Worm (Caenorhabditis elegans) whole organism, L2 larva: ENCODE measurements around the gene nhr-122.
A peak's percentile ranks its signal among the peaks of the same experiment; 100 is the strongest.

ENCODE experiments used
- C34F6.9 ChIP-seq: fragments of 150-350 bp; optimal IDR thresholded peaks from 2 replicates; lab custom pipeline; 2014; ENCODE audit warnings: missing biosample characterization, missing genetic modification characterization
- F13H6.1 ChIP-seq: sonication (generic microtip); optimal IDR thresholded peaks from 2 replicates; lab custom pipeline; 2016; ENCODE audit warnings: missing genetic modification characterization, missing compliant biosample characterization
- R02D3.7 ChIP-seq: fragments of 150-350 bp; optimal IDR thresholded peaks from 2 replicates; lab custom pipeline; 2014; ENCODE audit warnings: missing biosample characterization, missing genetic modification characterization
- Y55F3AM.14 ChIP-seq: fragments of 200-800 bp; sonication (Bioruptor generic); optimal IDR thresholded peaks from 2 replicates; lab custom pipeline; 2018; ENCODE audit warnings: mild to moderate bottlenecking, missing genetic modification characterization, missing compliant biosample characterization
- alr-1 ChIP-seq: fragments of 150-350 bp; optimal IDR thresholded peaks from 2 replicates; lab custom pipeline; 2014; ENCODE audit warnings: missing biosample characterization, missing genetic modification characterization
- aly-2 ChIP-seq: fragments of 150-350 bp; optimal IDR thresholded peaks from 2 replicates; lab custom pipeline; 2014; ENCODE audit warnings: missing biosample characterization, missing genetic modification characterization
- ama-1 ChIP-seq: fragments of 150-350 bp; optimal IDR thresholded peaks from 2 replicates; lab custom pipeline; 2018; ENCODE audit warnings: inconsistent platforms
- blmp-1 ChIP-seq: sonication (generic microtip); optimal IDR thresholded peaks from 2 replicates; lab custom pipeline; 2017; ENCODE audit warnings: missing genetic modification characterization, mild to moderate bottlenecking, missing compliant biosample characterization, antibody characterized with exemption, moderate library complexity; ENCODE audit not compliant: insufficient read depth
- ceh-16 ChIP-seq: fragments of 150-350 bp; optimal IDR thresholded peaks from 2 replicates; lab custom pipeline; 2014; ENCODE audit warnings: missing biosample characterization, missing genetic modification characterization
- ceh-82 ChIP-seq: fragments of 150-350 bp; optimal IDR thresholded peaks from 2 replicates; lab custom pipeline; 2014; ENCODE audit warnings: missing biosample characterization, missing genetic modification characterization
- crh-2 ChIP-seq: sonication (generic microtip); optimal IDR thresholded peaks from 2 replicates; lab custom pipeline; 2017; ENCODE audit warnings: missing biosample characterization, missing genetic modification characterization
- dmd-4 ChIP-seq: sonication (generic microtip); optimal IDR thresholded peaks from 2 replicates; lab custom pipeline; 2017; ENCODE audit warnings: missing biosample characterization, missing genetic modification characterization
- egl-27 ChIP-seq: sonication (generic microtip); optimal IDR thresholded peaks from 3 replicates; lab custom pipeline; 2017; ENCODE audit warnings: missing biosample characterization, missing genetic modification reagents, missing genetic modification characterization
- elt-1 ChIP-seq: fragments of 150-350 bp; optimal IDR thresholded peaks from 2 replicates; lab custom pipeline; 2014; ENCODE audit warnings: missing biosample characterization, missing genetic modification characterization
- elt-3 ChIP-seq: sonication (generic microtip); optimal IDR thresholded peaks from 2 replicates; lab custom pipeline; 2017; ENCODE audit warnings: missing biosample characterization, missing genetic modification characterization
- fos-1 ChIP-seq: fragments of 150-350 bp; optimal IDR thresholded peaks from 2 replicates; lab custom pipeline; 2014; ENCODE audit warnings: missing biosample characterization, missing genetic modification characterization
- gmeb-1 ChIP-seq: fragments of 150-350 bp; optimal IDR thresholded peaks from 2 replicates; lab custom pipeline; 2014; ENCODE audit warnings: missing biosample characterization, missing genetic modification characterization
- lin-11 ChIP-seq: fragments of 150-350 bp; sonication (generic microtip); optimal IDR thresholded peaks from 2 replicates; lab custom pipeline; 2014; ENCODE audit warnings: missing biosample characterization, missing genetic modification characterization, inconsistent platforms, mixed read lengths
- lin-39 ChIP-seq: fragments of 150-350 bp; optimal IDR thresholded peaks from 2 replicates; lab custom pipeline; 2014; ENCODE audit warnings: missing biosample characterization, missing genetic modification reagents, missing genetic modification characterization
- lsy-2 ChIP-seq, 2 experiments: fragments of 150-350 bp in 1 of 2; sonication (generic microtip) in 1 of 2; optimal IDR thresholded peaks; 2 replicates each; lab custom pipeline; 2014 to 2017; ENCODE audit warnings: missing biosample characterization in 2 of 2, missing genetic modification characterization in 2 of 2
- mab-5 ChIP-seq: fragments of 150-350 bp; optimal IDR thresholded peaks from 2 replicates; lab custom pipeline; 2014; ENCODE audit warnings: missing biosample characterization, missing genetic modification characterization
- mbf-1 ChIP-seq: sonication (generic microtip); optimal IDR thresholded peaks from 2 replicates; lab custom pipeline; 2017; ENCODE audit warnings: missing biosample characterization, missing genetic modification characterization
- mdl-1 ChIP-seq, 2 experiments: fragments of 150-350 bp in 1 of 2; sonication (generic microtip) in 1 of 2; optimal IDR thresholded peaks; 2 replicates each; lab custom pipeline; 2017; ENCODE audit warnings: missing biosample characterization in 2 of 2, missing genetic modification characterization in 2 of 2
- nhr-10 ChIP-seq: sonication (generic microtip); optimal IDR thresholded peaks from 2 replicates; lab custom pipeline; 2017; ENCODE audit warnings: missing biosample characterization, missing genetic modification characterization
- nhr-12 ChIP-seq: fragments of 150-350 bp; optimal IDR thresholded peaks from 2 replicates; lab custom pipeline; 2014; ENCODE audit warnings: missing biosample characterization, missing genetic modification characterization
- nhr-129 ChIP-seq: fragments of 150-350 bp; optimal IDR thresholded peaks from 2 replicates; lab custom pipeline; 2014; ENCODE audit warnings: missing biosample characterization, missing genetic modification characterization
- nhr-21 ChIP-seq: fragments of 150-350 bp; optimal IDR thresholded peaks from 2 replicates; lab custom pipeline; 2014; ENCODE audit warnings: missing biosample characterization, missing genetic modification characterization
- nhr-23 ChIP-seq: fragments of 150-350 bp; optimal IDR thresholded peaks from 2 replicates; lab custom pipeline; 2014; ENCODE audit warnings: missing biosample characterization, missing genetic modification reagents, missing genetic modification characterization
- nhr-237 ChIP-seq: fragments of 150-350 bp; optimal IDR thresholded peaks from 2 replicates; lab custom pipeline; 2014; ENCODE audit warnings: missing biosample characterization, missing genetic modification characterization
- nhr-25 ChIP-seq: fragments of 150-350 bp; sonication (generic microtip); optimal IDR thresholded peaks from 3 replicates; lab custom pipeline; 2014; ENCODE audit warnings: missing biosample characterization, missing genetic modification characterization
- nhr-6 ChIP-seq: fragments of 150-350 bp; optimal IDR thresholded peaks from 2 replicates; lab custom pipeline; 2014; ENCODE audit warnings: missing biosample characterization, missing genetic modification characterization
- nhr-77 ChIP-seq: fragments of 150-350 bp; optimal IDR thresholded peaks from 2 replicates; lab custom pipeline; 2014; ENCODE audit warnings: missing biosample characterization, missing genetic modification characterization
- peb-1 ChIP-seq: fragments of 150-350 bp; optimal IDR thresholded peaks from 2 replicates; lab custom pipeline; 2014; ENCODE audit warnings: missing biosample characterization, missing genetic modification characterization
- sem-4 ChIP-seq: fragments of 150-350 bp; optimal IDR thresholded peaks from 2 replicates; lab custom pipeline; 2014; ENCODE audit warnings: missing biosample characterization, missing genetic modification reagents, missing genetic modification characterization
- skn-1 ChIP-seq: sonication (generic microtip); optimal IDR thresholded peaks from 2 replicates; lab custom pipeline; 2017; ENCODE audit warnings: missing biosample characterization, missing genetic modification characterization
- sma-3 ChIP-seq: sonication (generic microtip); optimal IDR thresholded peaks from 2 replicates; lab custom pipeline; 2016; ENCODE audit warnings: missing genetic modification reagents, missing genetic modification characterization, missing compliant biosample characterization
- sma-9 ChIP-seq, 2 experiments: fragments of 150-350 bp in 1 of 2; sonication (generic microtip) in 1 of 2; optimal IDR thresholded peaks; 2 replicates each; lab custom pipeline; 2014 to 2016; ENCODE audit warnings: missing genetic modification characterization in 2 of 2, mild to moderate bottlenecking in 1 of 2, missing biosample characterization in 1 of 2, missing compliant biosample characterization in 1 of 2, missing genetic modification reagents in 1 of 2, moderate library complexity in 1 of 2
- snpc-4 ChIP-seq: fragments of 150-350 bp; optimal IDR thresholded peaks from 2 replicates; lab custom pipeline; 2014; ENCODE audit warnings: missing biosample characterization, missing genetic modification characterization
- unc-39 ChIP-seq: fragments of 150-350 bp; optimal IDR thresholded peaks from 2 replicates; lab custom pipeline; 2014; ENCODE audit warnings: missing biosample characterization, missing genetic modification characterization
- unc-55 ChIP-seq: fragments of 150-350 bp; sonication (generic microtip); optimal IDR thresholded peaks from 3 replicates; lab custom pipeline; 2014; ENCODE audit warnings: missing biosample characterization, missing genetic modification reagents, missing genetic modification characterization
- unc-62 ChIP-seq: fragments of 150-350 bp; optimal IDR thresholded peaks from 2 replicates; lab custom pipeline; 2014; ENCODE audit warnings: missing biosample characterization, missing genetic modification reagents, missing genetic modification characterization
- zag-1 ChIP-seq: fragments of 150-350 bp; optimal IDR thresholded peaks from 2 replicates; lab custom pipeline; 2014; ENCODE audit warnings: missing biosample characterization, missing genetic modification characterization
- ztf-1 ChIP-seq: fragments of 200-800 bp; sonication (Bioruptor generic); conservative IDR thresholded peaks from 2 replicates; pipeline ENCODE4 v1.3.6; 2022; ENCODE audit warnings: missing genetic modification characterization, missing compliant biosample characterization
- ztf-11 ChIP-seq: sonication (generic microtip); optimal IDR thresholded peaks from 2 replicates; lab custom pipeline; 2017; ENCODE audit warnings: missing biosample characterization, missing genetic modification characterization
- ztf-4 ChIP-seq: fragments of 150-350 bp; optimal IDR thresholded peaks from 2 replicates; lab custom pipeline; 2014; ENCODE audit warnings: missing biosample characterization, missing genetic modification characterization

nhr-122 gene

ce11 chrIV:1655312-1655711 is 41.6 kb downstream of the nhr-122 start:
- TF ChIP-seq skn-1 (tag; lab: Kevin White, UChicago) (no peak), sma-9 (GFP tag; optimal IDR thresholded peaks at IDR 0.05; lab: Kevin White, UChicago) (peak; percentile 51), sma-9 (tag; optimal IDR thresholded peaks at IDR 0.05; lab: Kevin White, UChicago) (no peak), fos-1 (tag; lab: Kevin White, UChicago) (peak; percentile 53), F13H6.1 (tag; lab: Kevin White, UChicago) (peak; percentile 59), ceh-16 (tag; lab: Kevin White, UChicago) (no peak), nhr-129 (tag; lab: Kevin White, UChicago) (peak; percentile 46), crh-2 (peak; percentile 76), nhr-21 (tag; lab: Kevin White, UChicago) (peak; percentile 52), ztf-11 (tag; lab: Kevin White, UChicago) (no peak), lsy-2 (tag; optimal IDR thresholded peaks at IDR 0.05; lab: Kevin White, UChicago) (peak in 1 of 2 experiments; percentile 33), lin-39 (tag; lab: Kevin White, UChicago) (no peak), C34F6.9 (peak; percentile 22), ceh-82 (tag; lab: Kevin White, UChicago) (no peak), nhr-25 (peak; percentile 80), ztf-4 (peak; percentile 45), blmp-1 (tag; lab: Kevin White, UChicago) (peak; percentile 76), mab-5 (no peak), unc-55 (GFP tag; lab: Kevin White, UChicago) (no peak), nhr-6 (tag; lab: Kevin White, UChicago) (peak; percentile 35)
- TF ChIP-seq, all 48 proteins: peak for 12

- TF ChIP-seq crh-2 (peak; percentile 41), nhr-129 (tag; lab: Kevin White, UChicago) (peak; percentile 12), blmp-1 (tag; lab: Kevin White, UChicago) (no peak), fos-1 (tag; lab: Kevin White, UChicago) (peak; percentile 19), gmeb-1 (no peak), Y55F3AM.14 (no peak), sma-3 (GFP tag; lab: Kevin White, UChicago) (no peak), peb-1 (tag; lab: Kevin White, UChicago) (no peak), nhr-23 (tag; lab: Kevin White, UChicago) (no peak), ztf-4 (no peak)
These were observed 43.4 kb downstream of the nhr-122 start for ce11 chrIV:1657069-1657468.

DNA sequence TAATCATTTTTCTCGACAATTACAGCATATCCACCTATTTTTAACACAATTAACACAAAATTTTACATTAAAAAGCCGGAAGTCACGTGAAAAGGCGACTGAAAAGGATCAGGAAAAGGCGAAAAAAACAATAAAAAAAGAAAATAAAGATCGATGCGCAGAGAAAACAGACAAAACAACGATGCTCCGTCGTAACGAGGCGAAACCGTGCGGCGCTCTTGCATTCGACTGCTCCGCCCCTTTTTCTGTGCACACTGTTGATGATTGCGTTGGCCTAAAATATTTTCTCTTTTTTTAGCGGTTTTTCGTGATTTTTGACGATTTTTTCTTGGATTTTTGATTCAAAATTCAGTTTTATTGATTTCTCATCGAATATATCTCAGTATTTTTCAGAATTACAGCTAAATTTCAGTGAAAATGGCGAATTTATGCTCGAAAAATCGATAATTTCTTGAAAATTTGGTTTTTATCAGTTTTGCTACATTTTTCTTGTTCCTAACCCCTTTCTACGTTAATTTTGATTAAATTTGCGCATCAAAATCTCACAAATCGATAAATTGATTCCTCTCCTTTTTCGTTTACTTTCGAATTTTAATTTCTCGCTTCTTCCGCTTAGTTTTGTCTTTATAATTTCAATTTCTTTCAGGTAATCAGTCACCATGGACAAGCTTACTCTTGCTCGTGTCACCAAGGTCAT is 45.5 kb downstream of the nhr-122 start, which contains the start of gene rps-28:
Gene rps-28 (plus strand): TSS at position 647 of the 697 bp plus-strand sequence.
- peak; percentile 97 for TF ChIP-seq sma-9 (GFP tag; optimal IDR thresholded peaks at IDR 0.05; lab: Kevin White, UChicago)
- no peak for TF ChIP-seq sma-9 (tag; optimal IDR thresholded peaks at IDR 0.05; lab: Kevin White, UChicago)
- TF ChIP-seq lsy-2 (tag; optimal IDR thresholded peaks at IDR 0.05; lab: Kevin White, UChicago), result peak; percentile 89 to 96
- peak; percentile 94 for TF ChIP-seq nhr-21 (tag; lab: Kevin White, UChicago)
- peak; percentile 81 for TF ChIP-seq nhr-237
- TF ChIP-seq peb-1 (tag; lab: Kevin White, UChicago), result no peak
- peak; percentile 64 for TF ChIP-seq Y55F3AM.14
- peak; percentile 99 for TF ChIP-seq C34F6.9
- peak; percentile 58 for TF ChIP-seq skn-1 (tag; lab: Kevin White, UChicago)
- no peak for TF ChIP-seq unc-62
- peak; percentile 96 for TF ChIP-seq mab-5
- TF ChIP-seq mdl-1 (tag; optimal IDR thresholded peaks at IDR 0.05; lab: Kevin White, UChicago), result peak in 1 of 2 experiments; percentile 83
- no peak for TF ChIP-seq aly-2 (tag; lab: Kevin White, UChicago)
- peak; percentile 90 for TF ChIP-seq ceh-82 (tag; lab: Kevin White, UChicago)
- peak; percentile 95 for TF ChIP-seq sem-4 (tag; lab: Kevin White, UChicago)
- TF ChIP-seq mbf-1 (tag; lab: Kevin White, UChicago), result no peak
- peak; percentile 98 for TF ChIP-seq crh-2
- TF ChIP-seq nhr-77 (tag; lab: Kevin White, UChicago), result peak; percentile 73
- peak; percentile 96 for TF ChIP-seq zag-1 (tag; lab: Kevin White, UChicago)
- TF ChIP-seq unc-39 (tag; lab: Kevin White, UChicago), result peak; percentile 58
- TF ChIP-seq nhr-10, result peak; percentile 52
- peak; percentile 95 for TF ChIP-seq ztf-4
- peak; percentile 97 for TF ChIP-seq fos-1 (tag; lab: Kevin White, UChicago)
- no peak for TF ChIP-seq elt-1 (tag; lab: Kevin White, UChicago)
- peak; percentile 79 for TF ChIP-seq ama-1 (lab: Kevin White, UChicago)
- no peak for TF ChIP-seq nhr-12
- TF ChIP-seq F13H6.1 (tag; lab: Kevin White, UChicago), result peak; percentile 96
- TF ChIP-seq nhr-129 (tag; lab: Kevin White, UChicago), result peak; percentile 98
- peak; percentile 93 for TF ChIP-seq gmeb-1
- peak; percentile 97 for TF ChIP-seq lin-11 (tag; lab: Kevin White, UChicago)
- TF ChIP-seq elt-3 (tag; lab: Kevin White, UChicago), result no peak
- TF ChIP-seq egl-27 (tag; lab: Kevin White, UChicago), result peak; percentile 94
- peak; percentile 41 for TF ChIP-seq R02D3.7 (tag; lab: Kevin White, UChicago)
- peak; percentile 99 for TF ChIP-seq sma-3 (GFP tag; lab: Kevin White, UChicago)
- no peak for TF ChIP-seq alr-1 (tag; lab: Kevin White, UChicago)
- TF ChIP-seq dmd-4 (tag; lab: Kevin White, UChicago), result no peak
- TF ChIP-seq unc-55 (GFP tag; lab: Kevin White, UChicago), result peak; percentile 99
- TF ChIP-seq nhr-6 (tag; lab: Kevin White, UChicago), result peak; percentile 90
- peak; percentile 89 for TF ChIP-seq snpc-4 (tag; lab: Kevin White, UChicago)
- no peak for TF ChIP-seq ztf-1 (GFP tag; lab: Robert Waterston, UW)
